Worm (Caenorhabditis elegans) whole organism, young adult: ENCODE results near the gene C16C8.16.
A peak's percentile ranks its signal among the peaks of the same experiment; 100 is the strongest.

Experiments used
- B0336.3 ChIP-seq: fragments of 200-800 bp; sonication (Bioruptor generic); IDR thresholded peaks from 2 replicates; pipeline ENCODE4 v1.3.6; 2022; ENCODE audit warnings: missing genetic modification characterization, missing compliant biosample characterization
- D2030.7 ChIP-seq: fragments of 200-800 bp; sonication (Bioruptor generic); IDR thresholded peaks from 2 replicates; pipeline ENCODE4 v1.3.6; 2022; ENCODE audit warnings: missing genetic modification reagents, missing genetic modification characterization, missing compliant biosample characterization
- F22D6.2 ChIP-seq: sonication (generic microtip); optimal IDR thresholded peaks from 2 replicates; lab custom pipeline; 2016; ENCODE audit warnings: mild to moderate bottlenecking, missing genetic modification characterization, missing compliant biosample characterization
- F33H1.4 ChIP-seq: fragments of 200-800 bp; sonication (Bioruptor generic); IDR thresholded peaks from 2 replicates; pipeline ENCODE4 v1.3.6; 2022; ENCODE audit warnings: missing genetic modification reagents, missing genetic modification characterization, missing compliant biosample characterization
- F37B4.10 ChIP-seq: fragments of 200-800 bp; sonication (Bioruptor generic); IDR thresholded peaks from 2 replicates; pipeline ENCODE4 v1.3.6; 2022; ENCODE audit warnings: missing genetic modification characterization, missing compliant biosample characterization
- F55B11.4 ChIP-seq: sonication (generic microtip); optimal IDR thresholded peaks from 2 replicates; lab custom pipeline; 2016; ENCODE audit warnings: missing compliant biosample characterization, missing genetic modification characterization, borderline replicate concordance; ENCODE audit not compliant: insufficient read depth
- F57C9.4 ChIP-seq: sonication (generic microtip); optimal IDR thresholded peaks from 2 replicates; lab custom pipeline; 2017; ENCODE audit warnings: mild to moderate bottlenecking, missing genetic modification characterization, missing compliant biosample characterization
- Y53F4B.3 ChIP-seq: fragments of 200-800 bp; sonication (Bioruptor generic); IDR thresholded peaks from 2 replicates; pipeline ENCODE4 v1.3.6; 2022; ENCODE audit warnings: missing genetic modification reagents, missing genetic modification characterization, missing compliant biosample characterization
- Y53G8AR.9 ChIP-seq: fragments of 200-800 bp; sonication (Bioruptor generic); conservative IDR thresholded peaks from 2 replicates; pipeline ENCODE4 v1.3.6; 2022; ENCODE audit warnings: missing genetic modification reagents, missing genetic modification characterization, missing compliant biosample characterization
- Y56A3A.18 ChIP-seq: fragments of 200-800 bp; sonication (Bioruptor generic); IDR thresholded peaks from 2 replicates; pipeline ENCODE4 v1.3.6; 2022; ENCODE audit warnings: missing genetic modification reagents, missing genetic modification characterization, missing compliant biosample characterization
- ZK185.1 ChIP-seq: sonication (generic microtip); optimal IDR thresholded peaks from 2 replicates; lab custom pipeline; 2016; ENCODE audit warnings: mild to moderate bottlenecking, missing genetic modification characterization, missing compliant biosample characterization; ENCODE audit not compliant: poor library complexity, severe bottlenecking
- ama-1 ChIP-seq, 3 experiments: fragments of 150-350 bp in 1 of 3; sonication (generic microtip) in 2 of 3; optimal IDR thresholded peaks; 2 replicates each; lab custom pipeline; 2014 to 2018; ENCODE audit warnings: missing biosample characterization in 2 of 3, missing genetic modification characterization in 2 of 3, missing genetic modification reagents in 2 of 3
- athp-1 ChIP-seq: sonication (generic microtip); optimal IDR thresholded peaks from 2 replicates; lab custom pipeline; 2017; ENCODE audit warnings: mild to moderate bottlenecking, missing genetic modification characterization, missing compliant biosample characterization
- attf-3 ChIP-seq: fragments of 200-800 bp; sonication (Bioruptor generic); conservative IDR thresholded peaks from 2 replicates; pipeline ENCODE4 v1.3.6; 2022; ENCODE audit warnings: missing genetic modification reagents, missing genetic modification characterization, missing compliant biosample characterization
- bed-1 ChIP-seq: fragments of 200-800 bp; sonication (Bioruptor generic); IDR thresholded peaks from 2 replicates; pipeline ENCODE4 v1.3.6; 2022; ENCODE audit warnings: missing genetic modification reagents, missing genetic modification characterization, missing compliant biosample characterization
- ccch-3 ChIP-seq: fragments of 200-800 bp; sonication (Bioruptor generic); optimal IDR thresholded peaks from 2 replicates; lab custom pipeline; 2018; ENCODE audit warnings: mild to moderate bottlenecking, missing genetic modification characterization, missing compliant biosample characterization
- cebp-2 ChIP-seq: fragments of 200-800 bp; sonication (Bioruptor generic); IDR thresholded peaks from 2 replicates; pipeline ENCODE4 v1.3.6; 2022; ENCODE audit warnings: missing genetic modification characterization, missing compliant biosample characterization
- ceh-40 ChIP-seq: fragments of 200-800 bp; sonication (Bioruptor generic); IDR thresholded peaks from 2 replicates; pipeline ENCODE4 v1.3.6; 2022; ENCODE audit warnings: missing genetic modification characterization, missing compliant biosample characterization
- dpff-1 ChIP-seq: sonication (generic microtip); optimal IDR thresholded peaks from 2 replicates; lab custom pipeline; 2017; ENCODE audit warnings: mild to moderate bottlenecking, missing genetic modification characterization, missing compliant biosample characterization
- dpl-1 ChIP-seq: fragments of 150-350 bp; optimal IDR thresholded peaks from 2 replicates; lab custom pipeline; 2014; ENCODE audit warnings: missing biosample characterization, missing genetic modification reagents, missing genetic modification characterization
- egl-44 ChIP-seq: fragments of 200-800 bp; sonication (Bioruptor generic); IDR thresholded peaks from 2 replicates; pipeline ENCODE4 v1.3.6; 2022; ENCODE audit warnings: missing genetic modification reagents, missing genetic modification characterization, missing compliant biosample characterization
- hlh-12 ChIP-seq: sonication (generic microtip); optimal IDR thresholded peaks from 2 replicates; lab custom pipeline; 2016; ENCODE audit warnings: missing genetic modification characterization, missing compliant biosample characterization
- hmg-20 ChIP-seq: fragments of 200-800 bp; sonication (Bioruptor generic); IDR thresholded peaks from 2 replicates; pipeline ENCODE4 v1.3.6; 2022; ENCODE audit warnings: missing genetic modification reagents, missing genetic modification characterization, missing compliant biosample characterization
- hrde-1 ChIP-seq: sonication (generic microtip); optimal IDR thresholded peaks from 2 replicates; lab custom pipeline; 2016; ENCODE audit warnings: missing genetic modification characterization, mild to moderate bottlenecking, missing compliant biosample characterization, moderate library complexity, missing genotype, missing genetic modification reagents, borderline replicate concordance
- hsf-1 ChIP-seq: fragments of 200-800 bp; sonication (Bioruptor generic); IDR thresholded peaks from 2 replicates; pipeline ENCODE4 v1.3.6; 2022; ENCODE audit warnings: missing genetic modification reagents, missing genetic modification characterization, missing compliant biosample characterization
- let-607 ChIP-seq, 2 experiments: fragments of 200-800 bp in 1 of 2; sonication (Bioruptor generic) in 1 of 2; sonication (generic microtip) in 1 of 2; optimal IDR thresholded peaks; 2 replicates each; lab custom pipeline; 2016 to 2018; ENCODE audit warnings: mild to moderate bottlenecking in 2 of 2, missing compliant biosample characterization in 2 of 2, missing genetic modification characterization in 2 of 2, moderate library complexity in 2 of 2, missing genotype in 1 of 2
- lin-35 ChIP-seq, 3 experiments: fragments of 150-350 bp in 2 of 3; sonication (generic microtip) in 1 of 3; optimal IDR thresholded peaks; 2 replicates each; lab custom pipeline; 2014 to 2018; ENCODE audit warnings: missing biosample characterization in 3 of 3, missing genetic modification characterization in 3 of 3, missing genetic modification reagents in 3 of 3
- lin-40 ChIP-seq: sonication (generic microtip); optimal IDR thresholded peaks from 2 replicates; lab custom pipeline; 2016; ENCODE audit warnings: missing genetic modification characterization, mild to moderate bottlenecking, missing compliant biosample characterization, missing genotype, missing genetic modification reagents
- lsl-1 ChIP-seq: fragments of 200-800 bp; sonication (Bioruptor generic); optimal IDR thresholded peaks from 2 replicates; lab custom pipeline; 2018; ENCODE audit warnings: mild to moderate bottlenecking, missing genetic modification characterization, moderate library complexity, missing compliant biosample characterization
- madf-3 ChIP-seq: fragments of 200-800 bp; sonication (Bioruptor generic); IDR thresholded peaks from 2 replicates; pipeline ENCODE4 v1.3.6; 2022; ENCODE audit warnings: missing genetic modification reagents, missing genetic modification characterization, missing compliant biosample characterization
- madf-6 ChIP-seq: fragments of 200-800 bp; sonication (Bioruptor generic); IDR thresholded peaks from 2 replicates; pipeline ENCODE4 v1.3.6; 2022; ENCODE audit warnings: missing genetic modification reagents, missing genetic modification characterization, missing compliant biosample characterization
- madf-8 ChIP-seq: fragments of 200-800 bp; sonication (Bioruptor generic); conservative IDR thresholded peaks from 2 replicates; pipeline ENCODE4 v1.3.6; 2022; ENCODE audit warnings: missing genetic modification reagents, missing genetic modification characterization, missing compliant biosample characterization
- mel-28 ChIP-seq: sonication (generic microtip); optimal IDR thresholded peaks from 2 replicates; lab custom pipeline; 2016; ENCODE audit warnings: borderline replicate concordance, mild to moderate bottlenecking, missing genetic modification characterization, missing compliant biosample characterization
- mes-4 ChIP-seq: sonication (generic microtip); optimal IDR thresholded peaks from 2 replicates; lab custom pipeline; 2016; ENCODE audit warnings: missing genotype, missing genetic modification characterization, missing compliant biosample characterization
- nfya-1 ChIP-seq: sonication (generic microtip); optimal IDR thresholded peaks from 2 replicates; lab custom pipeline; 2017; ENCODE audit warnings: antibody characterized with exemption, missing compliant biosample characterization, missing genetic modification characterization, borderline replicate concordance; ENCODE audit not compliant: insufficient read depth
- nhr-120 ChIP-seq: fragments of 200-800 bp; sonication (Bioruptor generic); IDR thresholded peaks from 2 replicates; pipeline ENCODE4 v1.3.6; 2022; ENCODE audit warnings: missing genetic modification characterization, missing compliant biosample characterization
- nhr-80 ChIP-seq: sonication (generic microtip); optimal IDR thresholded peaks from 2 replicates; lab custom pipeline; 2016; ENCODE audit warnings: missing genetic modification characterization, missing compliant biosample characterization
- nhr-90 ChIP-seq: sonication (generic microtip); optimal IDR thresholded peaks from 2 replicates; lab custom pipeline; 2016; ENCODE audit warnings: missing genotype, mild to moderate bottlenecking, missing genetic modification characterization, missing compliant biosample characterization
- pha-4 ChIP-seq: fragments of 150-350 bp; sonication (generic microtip); optimal IDR thresholded peaks from 2 replicates; lab custom pipeline; 2014; ENCODE audit warnings: missing biosample characterization, missing genetic modification reagents, missing genetic modification characterization
- rcor-1 ChIP-seq: fragments of 200-800 bp; sonication (Bioruptor generic); IDR thresholded peaks from 2 replicates; pipeline ENCODE4 v1.3.6; 2022; ENCODE audit warnings: missing genetic modification reagents, missing genetic modification characterization, missing compliant biosample characterization
- rec-8 ChIP-seq, 2 experiments: sonication (generic microtip); optimal IDR thresholded peaks; 2 replicates each; lab custom pipeline; 2016; ENCODE audit warnings: mild to moderate bottlenecking in 2 of 2, missing genetic modification characterization in 2 of 2, missing genetic modification reagents in 2 of 2, missing genotype in 2 of 2, missing biosample characterization in 1 of 2, missing compliant biosample characterization in 1 of 2, moderate library complexity in 1 of 2
- sdz-38 ChIP-seq: sonication (generic microtip); optimal IDR thresholded peaks from 2 replicates; lab custom pipeline; 2016; ENCODE audit warnings: missing genotype, missing genetic modification characterization, missing compliant biosample characterization
- snpc-1.3 ChIP-seq: sonication (generic microtip); optimal IDR thresholded peaks from 2 replicates; lab custom pipeline; 2017; ENCODE audit warnings: missing genetic modification characterization, mild to moderate bottlenecking, missing compliant biosample characterization, antibody characterized with exemption, moderate library complexity, missing genotype, missing genetic modification reagents; ENCODE audit not compliant: insufficient read depth
- unc-130 ChIP-seq: sonication (generic microtip); optimal IDR thresholded peaks from 2 replicates; lab custom pipeline; 2016; ENCODE audit warnings: missing genetic modification reagents, missing genetic modification characterization, missing compliant biosample characterization
- zfh-2 ChIP-seq: fragments of 200-800 bp; sonication (Bioruptor generic); conservative IDR thresholded peaks from 2 replicates; pipeline ENCODE4 v1.3.6; 2022; ENCODE audit warnings: missing genetic modification reagents, missing genetic modification characterization, missing compliant biosample characterization
- zim-3 ChIP-seq: sonication (generic microtip); optimal IDR thresholded peaks from 2 replicates; lab custom pipeline; 2017; ENCODE audit warnings: mild to moderate bottlenecking, missing genetic modification characterization, moderate library complexity, missing compliant biosample characterization
- ztf-18 ChIP-seq: sonication (generic microtip); optimal IDR thresholded peaks from 2 replicates; lab custom pipeline; 2016; ENCODE audit warnings: missing genotype, mild to moderate bottlenecking, missing genetic modification characterization, missing compliant biosample characterization

Gene C16C8.16

ce11 chrII:3439244-3439698 lies 6.3 kb upstream of the C16C8.16 start (continued):
- TF ChIP-seq madf-8 (GFP tag; lab: Robert Waterston, UW) (no peak), cebp-2 (GFP tag; lab: Robert Waterston, UW) (0 out of 2 replicates have a peak, but pooled peaks have one; percentile 46), ccch-3 (GFP tag; lab: Kevin White, UChicago) (no peak), zfh-2 (GFP tag; lab: Robert Waterston, UW) (peak; percentile 92), F37B4.10 (GFP tag; lab: Robert Waterston, UW) (no peak), D2030.7 (GFP tag; lab: Robert Waterston, UW) (peak; percentile 86), F57C9.4 (tag; lab: Kevin White, UChicago) (no peak), F33H1.4 (GFP tag; lab: Robert Waterston, UW) (0 out of 2 replicates have a peak, but pooled peaks have one; percentile 32), pha-4 (tag; lab: Kevin White, UChicago) (no peak), F55B11.4 (tag; lab: Kevin White, UChicago) (no peak), sdz-38 (tag; lab: Kevin White, UChicago) (no peak), madf-6 (GFP tag; lab: Robert Waterston, UW) (peak; percentile 69), lin-40 (tag; lab: Kevin White, UChicago) (no peak), F22D6.2 (tag; lab: Kevin White, UChicago) (no peak), attf-3 (GFP tag; lab: Robert Waterston, UW) (no peak), nhr-90 (peak; percentile 92), ceh-40 (GFP tag; lab: Robert Waterston, UW) (peak; percentile 76; the same call in 1 of the 2 replicates), lsl-1 (GFP tag; lab: Kevin White, UChicago) (peak; percentile 65), ama-1 (optimal IDR thresholded peaks at IDR 0.05; lab: Kevin White, UChicago) (no peak), ama-1 (GFP tag; optimal IDR thresholded peaks at IDR 0.05; lab: Kevin White, UChicago) (peak in 1 of 2 experiments; percentile 65), B0336.3 (GFP tag; lab: Robert Waterston, UW) (peak; percentile 84; the same call in 1 of the 2 replicates), madf-3 (GFP tag; lab: Robert Waterston, UW) (no peak), athp-1 (tag; lab: Kevin White, UChicago) (peak; percentile 74), mel-28 (no peak), egl-44 (GFP tag; lab: Robert Waterston, UW) (peak; percentile 81; the same call in 1 of the 2 replicates), ztf-18 (tag; lab: Kevin White, UChicago) (peak; percentile 66), nhr-120 (GFP tag; lab: Robert Waterston, UW) (0 out of 2 replicates have a peak, but pooled peaks have one; percentile 79), Y53F4B.3 (GFP tag; lab: Robert Waterston, UW) (no peak), hsf-1 (GFP tag; lab: Robert Waterston, UW) (no peak), dpl-1 (no peak), ZK185.1 (no peak), lin-35 (GFP tag; optimal IDR thresholded peaks at IDR 0.05; lab: Kevin White, UChicago) (peak in 1 of 3 experiments; percentile 39), Y56A3A.18 (GFP tag; lab: Robert Waterston, UW) (peak; percentile 87), zim-3 (peak; percentile 71), nfya-1 (tag; lab: Kevin White, UChicago) (no peak), hlh-12 (tag; lab: Kevin White, UChicago) (no peak), let-607 (tag; optimal IDR thresholded peaks at IDR 0.05; lab: Kevin White, UChicago) (peak; percentile 25 to 54), hmg-20 (peak; percentile 63; the same call in 1 of the 2 replicates), Y53G8AR.9 (GFP tag; lab: Robert Waterston, UW) (peak; percentile 73; the same call in 1 of the 2 replicates), nhr-80 (peak; percentile 79), bed-1 (GFP tag; lab: Robert Waterston, UW) (no peak), rcor-1 (GFP tag; lab: Robert Waterston, UW) (peak; percentile 43; the same call in 1 of the 2 replicates), hrde-1 (tag; lab: Kevin White, UChicago) (peak; percentile 51), rec-8 (tag; optimal IDR thresholded peaks at IDR 0.05; lab: Kevin White, UChicago) (peak; percentile 74 to 82), dpff-1 (tag; lab: Kevin White, UChicago) (no peak), snpc-1.3 (tag; lab: Kevin White, UChicago) (peak; percentile 52), unc-130 (GFP tag; lab: Kevin White, UChicago) (peak; percentile 19), mes-4 (tag; lab: Kevin White, UChicago) (peak; percentile 40)
